Worm (Caenorhabditis elegans) whole organism, midembryonic: ENCODE measurements around the gene ZK899.1.
A peak's percentile ranks its signal among the peaks of the same experiment; 100 is the strongest.

Experiments used
- cog-1 ChIP-seq: sonication (generic microtip); optimal IDR thresholded peaks from 2 replicates; lab custom pipeline; 2016; ENCODE audit warnings: missing genetic modification characterization, missing compliant biosample characterization
- flt-1 ChIP-seq: fragments of 200-800 bp; sonication (Bioruptor generic); IDR thresholded peaks from 2 replicates; pipeline ENCODE4 v1.3.6; 2022; ENCODE audit warnings: missing genetic modification characterization, missing compliant biosample characterization
- klf-2 ChIP-seq: fragments of 200-800 bp; sonication (Bioruptor generic); conservative IDR thresholded peaks from 2 replicates; pipeline ENCODE4 v1.3.6; 2022; ENCODE audit warnings: missing genetic modification reagents, missing genetic modification characterization, missing compliant biosample characterization
- med-1 ChIP-seq: sonication (generic microtip); optimal IDR thresholded peaks from 2 replicates; lab custom pipeline; 2017; ENCODE audit warnings: missing genetic modification characterization, mild to moderate bottlenecking, missing compliant biosample characterization, antibody characterized with exemption, missing genetic modification reagents; ENCODE audit not compliant: insufficient read depth

ce11 chrX:9401963-9402362 lies 44.5 kb upstream of the ZK899.1 start:
- TF ChIP-seq med-1 (GFP tag; lab: Kevin White, UChicago): no peak
- no peak for TF ChIP-seq klf-2 (GFP tag; lab: Robert Waterston, UW)
- 0 out of 2 replicates have a peak, but pooled peaks have one; percentile 61 for TF ChIP-seq flt-1 (GFP tag; lab: Robert Waterston, UW)
- no peak for TF ChIP-seq cog-1
